Fruit fly (Drosophila melanogaster): ENCODE results near the gene Lgr3.

DNA sequence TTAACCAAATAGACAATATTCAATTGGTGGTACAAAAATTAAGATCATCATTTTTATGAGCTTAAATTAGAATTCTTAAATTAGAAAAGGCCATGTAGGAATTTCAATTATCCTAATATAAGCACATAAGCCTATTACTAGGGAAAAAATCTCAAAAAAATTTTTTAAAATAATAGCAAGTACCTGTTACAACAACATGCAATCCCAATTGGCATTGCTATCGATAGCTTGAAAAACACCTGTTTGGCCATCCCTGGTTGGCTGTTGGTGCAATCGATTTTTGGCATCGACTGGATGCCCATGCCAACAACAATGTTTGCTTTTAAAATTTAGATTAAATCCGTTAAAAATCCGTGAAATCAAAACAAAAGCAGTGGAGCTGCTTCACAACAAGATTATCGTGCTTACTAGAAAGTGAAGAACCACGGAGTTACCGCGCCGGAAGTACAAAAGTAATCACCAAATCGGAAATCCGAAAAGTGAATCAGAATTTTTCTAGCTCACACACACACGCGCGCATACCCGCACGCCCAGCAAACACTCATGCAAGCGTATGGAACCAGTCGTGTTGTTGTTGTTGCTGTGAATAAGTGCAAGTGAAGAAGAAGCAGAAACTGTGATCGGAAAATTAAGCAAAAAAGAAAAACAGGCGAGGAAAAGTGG is 3.9 kb upstream of the Lgr3 start, which contains the start of gene RASSF8:
- TF ChIP-seq pad (GFP tag; optimal IDR thresholded peaks at IDR 0.05): no peak
- peak; percentile 74 for TF ChIP-seq CG5204 (GFP tag; optimal IDR thresholded peaks at IDR 0.05)
- TF ChIP-seq CG7101 (tag; optimal IDR thresholded peaks at IDR 0.05): no peak
- no peak for TF ChIP-seq CG33017 (tag; optimal IDR thresholded peaks at IDR 0.05)
- TF ChIP-seq tj (GFP tag; optimal IDR thresholded peaks at IDR 0.05): no peak
- no peak for TF ChIP-seq kay (GFP tag; ENCODE audit: borderline replicate concordance)
- no peak for TF ChIP-seq ovo (GFP tag; optimal IDR thresholded peaks at IDR 0.05)
- TF ChIP-seq cnc (optimal IDR thresholded peaks at IDR 0.05): no peak
- TF ChIP-seq Mnt (GFP tag; optimal IDR thresholded peaks at IDR 0.05): peak; percentile 42
- TF ChIP-seq Crg-1 (GFP tag; optimal IDR thresholded peaks at IDR 0.05): no peak
- TF ChIP-seq toe (GFP tag; optimal IDR thresholded peaks at IDR 0.05): peak; percentile 69
- no peak for TF ChIP-seq CG12768 (GFP tag; optimal IDR thresholded peaks at IDR 0.05)

Data from whole organism, adult.